Worm (Caenorhabditis elegans) whole organism, young adult: Measurements from ENCODE around the gene gck-1.

ENCODE experiments used
- B0019.2 ChIP-seq: fragments of 200-800 bp; sonication (Bioruptor generic); conservative IDR thresholded peaks from 2 replicates; pipeline ENCODE4 v1.3.6; 2022; ENCODE audit warnings: missing genetic modification reagents, missing genetic modification characterization, missing compliant biosample characterization
- B0035.1 ChIP-seq: sonication (generic microtip); optimal IDR thresholded peaks from 2 replicates; lab custom pipeline; 2016; ENCODE audit warnings: missing genetic modification characterization, mild to moderate bottlenecking, missing compliant biosample characterization, missing genotype, missing genetic modification reagents
- C17E4.6 ChIP-seq: fragments of 200-800 bp; sonication (Bioruptor generic); IDR thresholded peaks from 2 replicates; pipeline ENCODE4 v1.3.6; 2022; ENCODE audit warnings: missing genetic modification reagents, missing genetic modification characterization, missing compliant biosample characterization
- D2030.7 ChIP-seq: fragments of 200-800 bp; sonication (Bioruptor generic); IDR thresholded peaks from 2 replicates; pipeline ENCODE4 v1.3.6; 2022; ENCODE audit warnings: missing genetic modification reagents, missing genetic modification characterization, missing compliant biosample characterization
- F22D6.2 ChIP-seq: sonication (generic microtip); optimal IDR thresholded peaks from 2 replicates; lab custom pipeline; 2016; ENCODE audit warnings: mild to moderate bottlenecking, missing genetic modification characterization, missing compliant biosample characterization
- F37B4.10 ChIP-seq: fragments of 200-800 bp; sonication (Bioruptor generic); IDR thresholded peaks from 2 replicates; pipeline ENCODE4 v1.3.6; 2022; ENCODE audit warnings: missing genetic modification characterization, missing compliant biosample characterization
- F57A8.1 ChIP-seq: fragments of 200-800 bp; sonication (Bioruptor generic); optimal IDR thresholded peaks from 2 replicates; lab custom pipeline; 2018; ENCODE audit warnings: mild to moderate bottlenecking, missing genetic modification characterization, moderate library complexity, missing compliant biosample characterization
- T07F8.4 ChIP-seq: sonication (generic microtip); optimal IDR thresholded peaks from 2 replicates; lab custom pipeline; 2016; ENCODE audit warnings: mild to moderate bottlenecking, missing genetic modification characterization, moderate library complexity, missing compliant biosample characterization
- T26A5.8 ChIP-seq: sonication (generic microtip); optimal IDR thresholded peaks from 2 replicates; lab custom pipeline; 2016; ENCODE audit warnings: missing genetic modification characterization, missing compliant biosample characterization
- Y56A3A.18 ChIP-seq: fragments of 200-800 bp; sonication (Bioruptor generic); IDR thresholded peaks from 2 replicates; pipeline ENCODE4 v1.3.6; 2022; ENCODE audit warnings: missing genetic modification reagents, missing genetic modification characterization, missing compliant biosample characterization
- Y95B8A.8 ChIP-seq: fragments of 200-800 bp; sonication (Bioruptor generic); IDR thresholded peaks from 2 replicates; pipeline ENCODE4 v1.3.6; 2022; ENCODE audit warnings: missing genetic modification reagents, missing genetic modification characterization, missing compliant biosample characterization
- ZK185.1 ChIP-seq: sonication (generic microtip); optimal IDR thresholded peaks from 2 replicates; lab custom pipeline; 2016; ENCODE audit warnings: mild to moderate bottlenecking, missing genetic modification characterization, missing compliant biosample characterization; ENCODE audit not compliant: poor library complexity, severe bottlenecking
- ama-1 ChIP-seq, 3 experiments: fragments of 150-350 bp in 1 of 3; sonication (generic microtip) in 2 of 3; optimal IDR thresholded peaks; 2 replicates each; lab custom pipeline; 2014 to 2018; ENCODE audit warnings: missing biosample characterization in 2 of 3, missing genetic modification characterization in 2 of 3, missing genetic modification reagents in 2 of 3
- aptf-2 ChIP-seq: fragments of 200-800 bp; sonication (Bioruptor generic); conservative IDR thresholded peaks from 2 replicates; pipeline ENCODE4 v1.3.6; 2022; ENCODE audit warnings: missing genetic modification reagents, missing genetic modification characterization, missing compliant biosample characterization
- aptf-3 ChIP-seq: fragments of 200-800 bp; sonication (Bioruptor generic); IDR thresholded peaks from 2 replicates; pipeline ENCODE4 v1.3.6; 2022; ENCODE audit warnings: missing genetic modification characterization, missing compliant biosample characterization
- atf-7 ChIP-seq: sonication (generic microtip); optimal IDR thresholded peaks from 2 replicates; lab custom pipeline; 2017; ENCODE audit warnings: mild to moderate bottlenecking, missing genetic modification characterization, missing compliant biosample characterization
- attf-3 ChIP-seq: fragments of 200-800 bp; sonication (Bioruptor generic); conservative IDR thresholded peaks from 2 replicates; pipeline ENCODE4 v1.3.6; 2022; ENCODE audit warnings: missing genetic modification reagents, missing genetic modification characterization, missing compliant biosample characterization
- attf-5 ChIP-seq: fragments of 200-800 bp; sonication (Bioruptor generic); optimal IDR thresholded peaks from 2 replicates; lab custom pipeline; 2018; ENCODE audit warnings: mild to moderate bottlenecking, missing genetic modification characterization, missing compliant biosample characterization
- bed-1 ChIP-seq: fragments of 200-800 bp; sonication (Bioruptor generic); IDR thresholded peaks from 2 replicates; pipeline ENCODE4 v1.3.6; 2022; ENCODE audit warnings: missing genetic modification reagents, missing genetic modification characterization, missing compliant biosample characterization
- bed-2 ChIP-seq: fragments of 200-800 bp; sonication (Bioruptor generic); IDR thresholded peaks from 2 replicates; pipeline ENCODE4 v1.3.6; 2022; ENCODE audit warnings: missing genetic modification reagents, missing genetic modification characterization, missing compliant biosample characterization
- dpff-1 ChIP-seq: sonication (generic microtip); optimal IDR thresholded peaks from 2 replicates; lab custom pipeline; 2017; ENCODE audit warnings: mild to moderate bottlenecking, missing genetic modification characterization, missing compliant biosample characterization
- efl-1 ChIP-seq: fragments of 150-350 bp; optimal IDR thresholded peaks from 2 replicates; lab custom pipeline; 2014; ENCODE audit warnings: missing biosample characterization, missing genetic modification reagents, missing genetic modification characterization
- egl-18 ChIP-seq: fragments of 200-800 bp; sonication (Bioruptor generic); IDR thresholded peaks from 2 replicates; pipeline ENCODE4 v1.3.6; 2022; ENCODE audit warnings: missing genetic modification reagents, missing genetic modification characterization, missing compliant biosample characterization
- him-1 ChIP-seq: sonication (generic microtip); optimal IDR thresholded peaks from 2 replicates; lab custom pipeline; 2016; ENCODE audit warnings: missing genotype, missing genetic modification reagents, missing genetic modification characterization, missing compliant biosample characterization
- hlh-12 ChIP-seq: sonication (generic microtip); optimal IDR thresholded peaks from 2 replicates; lab custom pipeline; 2016; ENCODE audit warnings: missing genetic modification characterization, missing compliant biosample characterization
- hlh-26 ChIP-seq: fragments of 200-800 bp; sonication (Bioruptor generic); conservative IDR thresholded peaks from 2 replicates; pipeline ENCODE4 v1.3.6; 2022; ENCODE audit warnings: missing genetic modification reagents, missing genetic modification characterization, missing compliant biosample characterization
- hrde-1 ChIP-seq: sonication (generic microtip); optimal IDR thresholded peaks from 2 replicates; lab custom pipeline; 2016; ENCODE audit warnings: missing genetic modification characterization, mild to moderate bottlenecking, missing compliant biosample characterization, moderate library complexity, missing genotype, missing genetic modification reagents, borderline replicate concordance
- lin-26 ChIP-seq: fragments of 200-800 bp; sonication (Bioruptor generic); IDR thresholded peaks from 2 replicates; pipeline ENCODE4 v1.3.6; 2022; ENCODE audit warnings: missing genetic modification reagents, missing genetic modification characterization, missing compliant biosample characterization
- lir-1 ChIP-seq: fragments of 200-800 bp; sonication (Bioruptor generic); conservative IDR thresholded peaks from 2 replicates; pipeline ENCODE4 v1.3.6; 2022; ENCODE audit warnings: missing genetic modification reagents, missing genetic modification characterization, missing compliant biosample characterization
- mcd-1 ChIP-seq: fragments of 200-800 bp; sonication (Bioruptor generic); IDR thresholded peaks from 2 replicates; pipeline ENCODE4 v1.3.6; 2022; ENCODE audit warnings: missing genetic modification reagents, missing genetic modification characterization, missing compliant biosample characterization
- mel-28 ChIP-seq: sonication (generic microtip); optimal IDR thresholded peaks from 2 replicates; lab custom pipeline; 2016; ENCODE audit warnings: borderline replicate concordance, mild to moderate bottlenecking, missing genetic modification characterization, missing compliant biosample characterization
- mxl-1 ChIP-seq: sonication (generic microtip); optimal IDR thresholded peaks from 2 replicates; lab custom pipeline; 2016; ENCODE audit warnings: missing genetic modification characterization, missing compliant biosample characterization
- nfya-2 ChIP-seq: fragments of 200-800 bp; sonication (Bioruptor generic); IDR thresholded peaks from 2 replicates; pipeline ENCODE4 v1.3.6; 2022; ENCODE audit warnings: missing genetic modification reagents, missing genetic modification characterization, missing compliant biosample characterization
- nfyb-1 ChIP-seq: fragments of 200-800 bp; sonication (Bioruptor generic); IDR thresholded peaks from 2 replicates; pipeline ENCODE4 v1.3.6; 2022; ENCODE audit warnings: missing genetic modification reagents, missing genetic modification characterization, missing compliant biosample characterization
- pbrm-1 ChIP-seq: fragments of 200-800 bp; sonication (Bioruptor generic); IDR thresholded peaks from 2 replicates; pipeline ENCODE4 v1.3.6; 2022; ENCODE audit warnings: missing genetic modification reagents, missing genetic modification characterization, missing compliant biosample characterization
- pha-4 ChIP-seq: fragments of 150-350 bp; sonication (generic microtip); optimal IDR thresholded peaks from 2 replicates; lab custom pipeline; 2014; ENCODE audit warnings: missing biosample characterization, missing genetic modification reagents, missing genetic modification characterization
- snpc-1.1 ChIP-seq: sonication (generic microtip); optimal IDR thresholded peaks from 2 replicates; lab custom pipeline; 2017; ENCODE audit warnings: missing genetic modification characterization, mild to moderate bottlenecking, missing compliant biosample characterization, antibody characterized with exemption, moderate library complexity, missing genotype, missing genetic modification reagents; ENCODE audit not compliant: insufficient read depth
- tlf-1 ChIP-seq: fragments of 200-800 bp; sonication (Bioruptor generic); optimal IDR thresholded peaks from 2 replicates; lab custom pipeline; 2018; ENCODE audit warnings: mild to moderate bottlenecking, missing genetic modification characterization, missing compliant biosample characterization
- xnd-1 ChIP-seq: sonication (generic microtip); optimal IDR thresholded peaks from 2 replicates; lab custom pipeline; 2016; ENCODE audit warnings: missing genotype, missing genetic modification reagents, missing genetic modification characterization, missing compliant biosample characterization
- zfh-2 ChIP-seq: fragments of 200-800 bp; sonication (Bioruptor generic); conservative IDR thresholded peaks from 2 replicates; pipeline ENCODE4 v1.3.6; 2022; ENCODE audit warnings: missing genetic modification reagents, missing genetic modification characterization, missing compliant biosample characterization
- ztf-22 ChIP-seq: fragments of 200-800 bp; sonication (Bioruptor generic); optimal IDR thresholded peaks from 2 replicates; lab custom pipeline; 2018; ENCODE audit warnings: mild to moderate bottlenecking, missing genetic modification characterization, moderate library complexity, missing compliant biosample characterization
- ztf-28 ChIP-seq: fragments of 200-800 bp; sonication (Bioruptor generic); IDR thresholded peaks from 2 replicates; pipeline ENCODE4 v1.3.6; 2022; ENCODE audit warnings: missing genetic modification reagents, missing genetic modification characterization, missing compliant biosample characterization

gck-1 gene

DNA sequence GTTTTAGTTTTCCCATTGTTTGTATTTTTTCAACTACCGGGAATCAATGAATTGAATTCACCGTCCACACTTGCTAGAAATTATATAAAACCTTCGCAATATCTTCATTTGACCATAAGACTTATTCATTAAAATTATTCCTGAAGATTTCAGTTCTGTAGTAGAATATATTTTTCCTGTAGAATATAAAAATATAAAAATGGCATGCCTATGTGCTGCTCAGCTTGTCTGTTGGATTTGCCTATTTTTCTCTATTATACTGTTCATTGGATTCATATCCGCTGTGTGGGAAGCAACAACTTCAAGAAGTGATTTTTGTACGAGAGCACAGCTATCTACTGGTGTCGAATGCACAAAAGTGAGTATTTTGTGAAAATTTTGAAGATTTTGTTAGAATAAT is 44.1 kb downstream of the gck-1 start, which contains the start of gene F59E11.6:
F59E11.6 (plus strand) TSS at position 111 of the 400 bp plus-strand sequence.
- TF ChIP-seq efl-1 (GFP tag; lab: Kevin White, UChicago) = no peak
- TF ChIP-seq mxl-1 (tag; lab: Kevin White, UChicago) = no peak
- no peak for TF ChIP-seq zfh-2 (GFP tag; lab: Robert Waterston, UW)
- TF ChIP-seq nfya-2 (GFP tag; lab: Robert Waterston, UW) = no peak
- TF ChIP-seq mcd-1 (GFP tag; lab: Robert Waterston, UW) = no peak
- TF ChIP-seq aptf-3 (GFP tag; lab: Robert Waterston, UW) = no peak
- TF ChIP-seq attf-5 (GFP tag; lab: Kevin White, UChicago) = no peak
- TF ChIP-seq hrde-1 (tag; lab: Kevin White, UChicago) = no peak
- TF ChIP-seq lin-26 (GFP tag; lab: Robert Waterston, UW) = no peak
- no peak for TF ChIP-seq him-1
- TF ChIP-seq ztf-28 (GFP tag; lab: Robert Waterston, UW) = no peak
- no peak for TF ChIP-seq F22D6.2 (tag; lab: Kevin White, UChicago)
- TF ChIP-seq bed-2 = no peak
- no peak for TF ChIP-seq xnd-1
- TF ChIP-seq Y95B8A.8 = no peak
- no peak for TF ChIP-seq hlh-26
- no peak for TF ChIP-seq pbrm-1 (GFP tag; lab: Robert Waterston, UW)
- no peak for TF ChIP-seq hlh-12 (tag; lab: Kevin White, UChicago)

DNA sequence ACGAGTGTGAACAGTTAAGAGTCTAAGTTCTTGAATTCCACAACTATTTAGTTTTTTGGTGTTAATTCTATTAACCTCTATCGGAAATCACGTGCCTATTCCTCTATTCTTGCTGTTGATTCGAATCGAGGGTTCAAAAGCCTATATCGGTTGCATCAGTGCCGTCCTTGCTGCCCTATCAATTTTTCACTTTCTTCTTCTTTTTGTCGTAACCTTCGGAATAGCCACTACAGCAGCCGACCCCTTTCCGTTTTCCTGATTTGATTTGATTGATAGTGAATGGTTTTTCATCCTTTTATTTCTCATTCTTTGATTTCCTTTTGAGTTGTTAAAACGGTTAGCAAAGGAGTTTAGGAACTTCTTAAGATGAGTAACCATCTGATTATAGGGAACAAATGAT is 46.7 kb downstream of the gck-1 start:
- TF ChIP-seq attf-3 (GFP tag; lab: Robert Waterston, UW) (no peak), egl-18 (GFP tag; lab: Robert Waterston, UW) (no peak), C17E4.6 (GFP tag; lab: Robert Waterston, UW) (no peak), tlf-1 (GFP tag; lab: Kevin White, UChicago) (no peak), bed-1 (GFP tag; lab: Robert Waterston, UW) (no peak), F37B4.10 (GFP tag; lab: Robert Waterston, UW) (no peak), ama-1 (optimal IDR thresholded peaks at IDR 0.05; lab: Kevin White, UChicago) (no peak), ama-1 (GFP tag; optimal IDR thresholded peaks at IDR 0.05; lab: Kevin White, UChicago) (no peak), attf-5 (GFP tag; lab: Kevin White, UChicago) (no peak), zfh-2 (GFP tag; lab: Robert Waterston, UW) (no peak), ZK185.1 (tag; lab: Kevin White, UChicago) (no peak), D2030.7 (no peak), xnd-1 (no peak)
- TF ChIP-seq, all 124 proteins: peak for 0

DNA sequence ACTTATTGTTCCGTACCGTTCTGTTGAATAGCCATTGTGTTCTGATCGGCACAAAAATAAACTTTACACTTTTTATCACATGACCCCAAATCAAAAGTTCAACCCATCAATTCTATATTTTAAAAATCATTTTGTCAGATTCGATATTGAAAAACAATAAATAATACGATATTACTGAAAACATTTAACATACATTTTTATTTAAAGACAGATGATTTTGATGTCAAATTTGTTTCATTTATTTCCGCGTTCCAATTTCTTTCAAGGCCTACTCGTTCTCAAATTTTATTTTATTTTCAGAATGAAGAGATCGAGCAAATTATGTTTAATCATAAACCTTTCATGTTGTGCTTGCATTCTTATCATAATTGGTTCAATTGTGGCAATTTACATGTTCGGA is 47.2 kb downstream of the gck-1 start, which contains the start of gene F59E11.5:
F59E11.5 (plus strand) TSS at position 301 of the 400 bp plus-strand sequence.
- TF ChIP-seq T26A5.8 (tag; lab: Kevin White, UChicago) = no peak
- TF ChIP-seq attf-5 (GFP tag; lab: Kevin White, UChicago) = no peak
- no peak for TF ChIP-seq dpff-1
- no peak for TF ChIP-seq pha-4 (tag; lab: Kevin White, UChicago)
- no peak for TF ChIP-seq T07F8.4 (tag; lab: Kevin White, UChicago)
- TF ChIP-seq mel-28 (tag; lab: Kevin White, UChicago) = no peak
- no peak for TF ChIP-seq F57A8.1 (GFP tag; lab: Kevin White, UChicago)
- TF ChIP-seq B0019.2 (GFP tag; lab: Robert Waterston, UW) = no peak
- no peak for TF ChIP-seq bed-2
- TF ChIP-seq atf-7 (tag; lab: Kevin White, UChicago) = no peak
- no peak for TF ChIP-seq Y56A3A.18 (GFP tag; lab: Robert Waterston, UW)
- TF ChIP-seq ztf-22 = no peak
- no peak for TF ChIP-seq snpc-1.1 (tag; lab: Kevin White, UChicago)
- TF ChIP-seq B0035.1 (tag; lab: Kevin White, UChicago) = no peak
- no peak for TF ChIP-seq lir-1 (GFP tag; lab: Robert Waterston, UW)
- no peak for TF ChIP-seq ama-1 (optimal IDR thresholded peaks at IDR 0.05; lab: Kevin White, UChicago)
- TF ChIP-seq ama-1 (GFP tag; optimal IDR thresholded peaks at IDR 0.05; lab: Kevin White, UChicago) = no peak
- no peak for TF ChIP-seq nfyb-1 (GFP tag; lab: Robert Waterston, UW)
- no peak for TF ChIP-seq D2030.7
- TF ChIP-seq aptf-2 (GFP tag; lab: Robert Waterston, UW) = no peak
